Worm (Caenorhabditis elegans): ENCODE measurements around the gene K09H11.6.
A peak's percentile ranks its signal among the peaks of the same experiment; 100 is the strongest.

K09H11.6 gene

ce11 chrV:5697581-5697980 lies 38.4 kb downstream of the K09H11.6 start:
- TF ChIP-seq nhr-90 (tag; optimal IDR thresholded peaks at IDR 0.05) (no peak), somi-1 (GFP tag; optimal IDR thresholded peaks at IDR 0.05) (peak; percentile 57)

ce11 chrV:5696177-5696576 lies 39.8 kb downstream of the K09H11.6 start:
- TF ChIP-seq rpc-1 (optimal IDR thresholded peaks at IDR 0.05) (no peak), rpc-1 (tag; optimal IDR thresholded peaks at IDR 0.05) (no peak)

DNA sequence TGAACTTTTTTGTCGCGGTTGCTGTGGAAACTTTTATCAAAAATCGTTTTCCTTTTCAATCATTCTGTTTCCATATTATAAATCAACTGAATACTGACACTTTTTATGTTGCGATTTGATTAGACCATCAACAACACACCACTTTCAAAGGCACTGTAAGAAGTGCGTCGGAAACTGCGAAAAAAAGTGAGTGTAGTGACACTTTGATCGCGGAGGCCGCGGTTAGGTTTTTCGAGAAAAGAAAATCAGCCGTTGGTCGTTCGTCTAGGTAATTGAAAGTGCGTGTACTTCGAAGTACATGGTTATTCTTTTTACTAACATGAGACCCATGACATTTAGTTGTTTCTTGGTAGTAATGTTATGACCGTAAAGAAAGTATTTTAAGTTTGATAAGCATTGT lies 40.3 kb downstream of the K09H11.6 start:
- TF ChIP-seq nhr-80 (tag; optimal IDR thresholded peaks at IDR 0.05) (peak; percentile 23), rcor-1 (GFP tag; IDR thresholded peaks at IDR 0.05) (no peak), ztf-26 (tag; optimal IDR thresholded peaks at IDR 0.05) (peak; percentile 13), tlf-1 (GFP tag; optimal IDR thresholded peaks at IDR 0.05) (no peak), him-1 (tag; optimal IDR thresholded peaks at IDR 0.05) (no peak)

DNA sequence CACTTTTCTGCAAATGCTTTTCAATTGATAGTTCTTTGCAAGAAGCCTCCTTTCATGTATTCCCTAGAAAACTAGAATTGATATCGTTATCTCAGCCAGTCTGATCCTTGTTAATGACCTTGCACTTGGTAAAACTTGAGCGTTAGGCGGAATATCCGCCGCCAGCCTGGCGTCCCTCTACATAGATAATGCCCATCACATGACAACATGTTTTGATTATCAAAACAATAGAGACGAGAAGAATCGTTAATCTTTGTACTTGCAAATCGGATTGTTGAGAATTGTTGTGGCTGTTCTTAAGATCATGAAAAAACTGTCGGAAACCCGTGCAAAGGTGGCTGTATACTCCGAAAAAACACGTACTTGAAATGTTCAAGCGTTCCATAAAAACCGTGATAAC lies 42.4 kb downstream of the K09H11.6 start:
- no peak for TF ChIP-seq pha-4 (tag; optimal IDR thresholded peaks at IDR 0.05)
- TF ChIP-seq pbrm-1 (GFP tag; IDR thresholded peaks at IDR 0.05) = no peak
- no peak for TF ChIP-seq F22D6.2 (tag; optimal IDR thresholded peaks at IDR 0.05)
- TF ChIP-seq F55B11.4 (tag; optimal IDR thresholded peaks at IDR 0.05; ENCODE audit: borderline replicate concordance, insufficient read depth) = no peak
- TF ChIP-seq F10E7.11 (tag; optimal IDR thresholded peaks at IDR 0.05) = no peak
- TF ChIP-seq mxl-1 (tag; optimal IDR thresholded peaks at IDR 0.05) = no peak
- no peak for TF ChIP-seq hlh-26 (GFP tag; conservative IDR thresholded peaks at IDR 0.05)
- TF ChIP-seq K12H6.12 (tag; optimal IDR thresholded peaks at IDR 0.05) = no peak
- TF ChIP-seq Y95B8A.8 (GFP tag; IDR thresholded peaks at IDR 0.05) = no peak
- no peak for TF ChIP-seq lsy-27 (tag; optimal IDR thresholded peaks at IDR 0.05; ENCODE audit: borderline replicate concordance, insufficient read depth)
- no peak for TF ChIP-seq atf-7 (tag; optimal IDR thresholded peaks at IDR 0.05)

- TF ChIP-seq T26A5.8 (tag; optimal IDR thresholded peaks at IDR 0.05) (no peak), hsf-1 (GFP tag; IDR thresholded peaks at IDR 0.05) (no peak), F33H1.4 (GFP tag; IDR thresholded peaks at IDR 0.05) (no peak), ccch-3 (GFP tag; optimal IDR thresholded peaks at IDR 0.05) (no peak), sptf-2 (GFP tag; optimal IDR thresholded peaks at IDR 0.05) (no peak), mes-4 (tag; optimal IDR thresholded peaks at IDR 0.05) (no peak), snpc-1.1 (tag; optimal IDR thresholded peaks at IDR 0.05; ENCODE audit: insufficient read depth) (no peak), K12H6.12 (tag; optimal IDR thresholded peaks at IDR 0.05) (no peak), bed-1 (GFP tag; IDR thresholded peaks at IDR 0.05) (no peak), F23B12.7 (tag; optimal IDR thresholded peaks at IDR 0.05; ENCODE audit: insufficient read depth) (no peak), unc-62 (GFP tag; optimal IDR thresholded peaks at IDR 0.05) (no peak)
Measured at ce11 chrV:5691665-5692407, 44.1 kb downstream of the K09H11.6 start, which contains the start of gene F25B4.8. F25B4.8 (minus strand) TSS chrV:5691715.
